Fruit fly (Drosophila melanogaster) whole organism, wandering third instar larva: ENCODE measurements around the gene tok.

Source experiments
- Abd-B ChIP-seq: fragments of >200 bp; optimal IDR thresholded peaks from 2 replicates; lab custom pipeline; 2017; ENCODE audit warnings: missing biosample characterization, missing genetic modification characterization
- CG32264 ChIP-seq: fragments of 200-800 bp; sonication (Bioruptor generic); optimal IDR thresholded peaks from 2 replicates; lab custom pipeline; 2016; ENCODE audit warnings: missing biosample characterization, missing genetic modification characterization
- CG9705 ChIP-seq: fragments of 200-800 bp; sonication (Bioruptor generic); optimal IDR thresholded peaks from 2 replicates; lab custom pipeline; 2018; ENCODE audit warnings: missing biosample characterization, mild to moderate bottlenecking, missing genetic modification characterization
- Dfd ChIP-seq: fragments of >200 bp; optimal IDR thresholded peaks from 2 replicates; lab custom pipeline; 2017; ENCODE audit warnings: missing biosample characterization, missing genetic modification characterization
- Dif ChIP-seq: fragments of 200-275, 200-300 bp; sonication (Bioruptor generic); optimal IDR thresholded peaks from 2 replicates; lab custom pipeline; 2018; ENCODE audit warnings: missing biosample characterization, missing genetic modification characterization; ENCODE audit not compliant: partially characterized antibody
- GATAd ChIP-seq: sonication (Bioruptor generic); optimal IDR thresholded peaks from 2 replicates; lab custom pipeline; 2016; ENCODE audit warnings: missing biosample characterization, missing genetic modification characterization
- Hr78 ChIP-seq: fragments of >200 bp; optimal IDR thresholded peaks from 2 replicates; lab custom pipeline; 2017; ENCODE audit warnings: missing biosample characterization, missing genetic modification characterization
- Jra ChIP-seq: sonication (Bioruptor generic); optimal IDR thresholded peaks from 2 replicates; lab custom pipeline; 2016; ENCODE audit warnings: missing biosample characterization, missing genetic modification characterization
- Mio ChIP-seq: sonication (Bioruptor generic); optimal IDR thresholded peaks from 2 replicates; lab custom pipeline; 2016; ENCODE audit warnings: missing biosample characterization, missing genetic modification characterization
- Myc ChIP-seq: fragments of >200 bp; optimal IDR thresholded peaks from 2 replicates; lab custom pipeline; 2017
- N ChIP-seq: fragments of >200 bp; optimal IDR thresholded peaks from 2 replicates; lab custom pipeline; 2018; ENCODE audit warnings: missing biosample characterization, missing external identifiers, missing genetic modification characterization
- Rel ChIP-seq, 2 experiments: fragments of 200-800 bp; sonication (Bioruptor generic) in 1 of 2; optimal IDR thresholded peaks; 2 replicates in 1 of 2; 3 replicates in 1 of 2; lab custom pipeline; 2016 to 2019; ENCODE audit warnings: mild to moderate bottlenecking in 2 of 2, missing biosample characterization in 2 of 2, missing genetic modification characterization in 2 of 2, moderate library complexity in 1 of 2
- Vsx2 ChIP-seq: fragments of 200-300, 225-300 bp; sonication (Bioruptor generic); optimal IDR thresholded peaks from 2 replicates; lab custom pipeline; 2018; ENCODE audit warnings: missing biosample characterization, missing genetic modification characterization; ENCODE audit not compliant: partially characterized antibody
- brk ChIP-seq: fragments of 200-800 bp; sonication (Bioruptor generic); optimal IDR thresholded peaks from 2 replicates; lab custom pipeline; 2016; ENCODE audit warnings: missing biosample characterization, mild to moderate bottlenecking, missing genetic modification characterization
- dl ChIP-seq, 2 experiments: fragments of 175-275, 200-275 bp in 1 of 2; fragments of 200-275 bp in 1 of 2; sonication (Bioruptor generic); optimal IDR thresholded peaks; lab custom pipeline; 2018; ENCODE audit warnings: mild to moderate bottlenecking in 2 of 2, missing biosample characterization in 2 of 2, missing genetic modification characterization in 2 of 2, moderate library complexity in 2 of 2; ENCODE audit not compliant: partially characterized antibody in 2 of 2, insufficient read depth in 1 of 2
- dmrt93B ChIP-seq: fragments of 200-800 bp; sonication (Bioruptor generic); optimal IDR thresholded peaks from 2 replicates; lab custom pipeline; 2018; ENCODE audit warnings: missing biosample characterization, mild to moderate bottlenecking, missing genetic modification characterization
- dsf ChIP-seq: sonication (Bioruptor generic); optimal IDR thresholded peaks from 2 replicates; lab custom pipeline; 2016; ENCODE audit warnings: missing biosample characterization, missing genetic modification characterization, borderline replicate concordance
- ey ChIP-seq: fragments of 200-800 bp; sonication (Bioruptor generic); optimal IDR thresholded peaks from 2 replicates; lab custom pipeline; 2016; ENCODE audit warnings: missing biosample characterization, missing genetic modification characterization
- foxo ChIP-seq, 2 experiments: fragments of 200-800 bp; sonication (Bioruptor generic); optimal IDR thresholded peaks; 2 replicates in 1 of 2; 3 replicates in 1 of 2; lab custom pipeline; 2016 to 2017; ENCODE audit warnings: missing biosample characterization in 2 of 2, missing genetic modification characterization in 2 of 2
- fru ChIP-seq: fragments of 200-800 bp; sonication (Bioruptor generic); optimal IDR thresholded peaks from 3 replicates; lab custom pipeline; 2016; ENCODE audit warnings: missing biosample characterization, mild to moderate bottlenecking, missing genetic modification characterization
- h ChIP-seq: fragments of 200-800 bp; sonication (Bioruptor generic); optimal IDR thresholded peaks from 3 replicates; lab custom pipeline; 2016; ENCODE audit warnings: missing biosample characterization, mild to moderate bottlenecking, missing genetic modification characterization
- jim ChIP-seq: fragments of 175-275, 200-325 bp; sonication (Bioruptor generic); optimal IDR thresholded peaks from 2 replicates; lab custom pipeline; 2016; ENCODE audit warnings: missing biosample characterization, mild to moderate bottlenecking, missing genetic modification characterization
- pan ChIP-seq: fragments of >200 bp; optimal IDR thresholded peaks from 2 replicates; lab custom pipeline; 2017
- psq ChIP-seq: fragments of 200-800 bp; sonication (Bioruptor generic); optimal IDR thresholded peaks from 3 replicates; lab custom pipeline; 2017; ENCODE audit warnings: missing biosample characterization, mild to moderate bottlenecking, missing genetic modification characterization, moderate library complexity
- sage ChIP-seq: fragments of 200-800 bp; sonication (Bioruptor generic); optimal IDR thresholded peaks from 2 replicates; lab custom pipeline; 2016; ENCODE audit warnings: missing biosample characterization, mild to moderate bottlenecking, missing genetic modification characterization
- sv ChIP-seq: fragments of 200-800 bp; sonication (Bioruptor generic); optimal IDR thresholded peaks from 3 replicates; lab custom pipeline; 2016; ENCODE audit warnings: missing biosample characterization, missing genetic modification characterization
- tai ChIP-seq: sonication (Bioruptor generic); optimal IDR thresholded peaks from 2 replicates; lab custom pipeline; 2016; ENCODE audit warnings: missing biosample characterization, missing genetic modification characterization
- usp ChIP-seq: fragments of >200 bp; optimal IDR thresholded peaks from 2 replicates; lab custom pipeline; 2017; ENCODE audit warnings: missing biosample characterization, missing genetic modification characterization
- woc ChIP-seq: sonication (Bioruptor generic); optimal IDR thresholded peaks from 2 replicates; lab custom pipeline; 2016; ENCODE audit warnings: missing biosample characterization, mild to moderate bottlenecking, missing genetic modification characterization

Gene tok

dm6 chr3R:24753561-24754027, 34.1 kb downstream of the tok start, which contains the start of gene asp:
Gene asp (plus strand): TSS chr3R:24753849.
- TF ChIP-seq sv (peak; percentile 19), GATAd (peak; percentile 72), Dif (GFP tag; lab: Kevin White, UChicago) (no peak), tai (no peak)
- TF ChIP-seq, all 38 proteins: peak for 2

dm6 chr3R:24764971-24765370, 45.5 kb downstream of the tok start, which contains the start of gene AstA:
Gene AstA (minus strand): TSS chr3R:24765071.
- TF ChIP-seq dmrt93B (GFP tag; lab: Kevin White, UChicago): no peak
- no peak for TF ChIP-seq dl (GFP tag; optimal IDR thresholded peaks at IDR 0.05; lab: Kevin White, UChicago; ENCODE audit: insufficient read depth in 1 of 2, partially characterized antibody in 2 of 2)
- no peak for TF ChIP-seq sv
- no peak for TF ChIP-seq CG9705
- TF ChIP-seq Rel (GFP tag; optimal IDR thresholded peaks at IDR 0.05; lab: Kevin White, UChicago): no peak
- TF ChIP-seq Rel (tag; optimal IDR thresholded peaks at IDR 0.05; lab: Kevin White, UChicago): no peak
- TF ChIP-seq CG32264: no peak
- no peak for TF ChIP-seq jim (GFP tag; lab: Kevin White, UChicago)
- TF ChIP-seq brk: no peak
- TF ChIP-seq Hr78 (GFP tag; lab: Kevin White, UChicago): no peak
- TF ChIP-seq dsf (GFP tag; lab: Kevin White, UChicago): no peak
- no peak for TF ChIP-seq Dfd (GFP tag; lab: Kevin White, UChicago)
- no peak for TF ChIP-seq fru (GFP tag; lab: Kevin White, UChicago)
- TF ChIP-seq Abd-B: no peak
- no peak for TF ChIP-seq woc (GFP tag; lab: Kevin White, UChicago)
- no peak for TF ChIP-seq h (GFP tag; lab: Kevin White, UChicago)
- TF ChIP-seq sage (GFP tag; lab: Kevin White, UChicago): no peak
- TF ChIP-seq Myc (lab: Kevin White, UChicago): no peak
- no peak for TF ChIP-seq Jra
- TF ChIP-seq Vsx2 (GFP tag; lab: Kevin White, UChicago): no peak
- TF ChIP-seq, all 38 proteins: peak for 0

dm6 chr3R:24766684-24767083, 47.2 kb downstream of the tok start:
- TF ChIP-seq psq (GFP tag; lab: Kevin White, UChicago): no peak
- TF ChIP-seq pan (lab: Kevin White, UChicago): no peak
- no peak for TF ChIP-seq foxo (GFP tag; optimal IDR thresholded peaks at IDR 0.05; lab: Kevin White, UChicago)
- no peak for TF ChIP-seq N (GFP tag; lab: Kevin White, UChicago)
- no peak for TF ChIP-seq dl (GFP tag; optimal IDR thresholded peaks at IDR 0.05; lab: Kevin White, UChicago; ENCODE audit: insufficient read depth in 1 of 2, partially characterized antibody in 2 of 2)
- no peak for TF ChIP-seq sage (GFP tag; lab: Kevin White, UChicago)
- no peak for TF ChIP-seq Dfd (GFP tag; lab: Kevin White, UChicago)
- TF ChIP-seq CG32264: no peak
- TF ChIP-seq jim (GFP tag; lab: Kevin White, UChicago): no peak
- no peak for TF ChIP-seq Rel (GFP tag; optimal IDR thresholded peaks at IDR 0.05; lab: Kevin White, UChicago)
- TF ChIP-seq Rel (tag; optimal IDR thresholded peaks at IDR 0.05; lab: Kevin White, UChicago): no peak
- no peak for TF ChIP-seq CG9705
- no peak for TF ChIP-seq Mio
- no peak for TF ChIP-seq usp (GFP tag; lab: Kevin White, UChicago)
- TF ChIP-seq Jra: no peak
- TF ChIP-seq sv: no peak
- TF ChIP-seq ey (GFP tag; lab: Kevin White, UChicago): no peak
- no peak for TF ChIP-seq dmrt93B (GFP tag; lab: Kevin White, UChicago)
- TF ChIP-seq GATAd: no peak
- TF ChIP-seq tai: no peak
- TF ChIP-seq Abd-B: no peak

- peak; percentile 61 to 66 for TF ChIP-seq dl (GFP tag; optimal IDR thresholded peaks at IDR 0.05; lab: Kevin White, UChicago; ENCODE audit: insufficient read depth in 1 of 2, partially characterized antibody in 2 of 2)
- TF ChIP-seq Myc (lab: Kevin White, UChicago): no peak
- TF ChIP-seq Dif (GFP tag; lab: Kevin White, UChicago): peak; percentile 64
- TF ChIP-seq Mio: no peak
- no peak for TF ChIP-seq Dfd (GFP tag; lab: Kevin White, UChicago)
- TF ChIP-seq pan (lab: Kevin White, UChicago): no peak
Measured at dm6 chr3R:24767667-24768340, 48.3 kb downstream of the tok start.
